Worm (Caenorhabditis elegans): ENCODE measurements around the gene D1086.11.
"Not testable (repeated sequence)": the region's sequence is repeated elsewhere in the genome, so short reads cannot be mapped to it uniquely, and the experiment has no call there.

The D1086.11 gene

DNA sequence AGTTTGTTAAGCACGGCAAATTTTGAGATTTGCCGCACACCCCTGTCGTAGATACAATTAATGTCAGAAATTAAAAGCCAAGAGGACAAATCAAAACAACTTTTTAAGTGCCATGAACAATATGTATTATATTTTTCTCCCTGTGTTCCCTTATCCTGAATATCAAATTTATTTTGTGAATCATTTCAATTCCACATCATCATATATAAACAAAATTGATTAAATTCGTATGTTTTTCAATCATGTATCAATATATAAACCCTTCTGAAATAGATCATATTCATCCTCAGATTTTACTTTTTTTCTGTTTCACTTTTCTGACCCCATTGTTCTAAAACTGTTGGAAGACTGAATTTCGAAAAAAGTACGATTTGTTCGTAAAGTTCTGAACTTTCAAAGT, at the start of gene D1086.11:
Gene D1086.11, plus strand, starts transcription at position 301 of the 400 bp plus-strand sequence.
- TF ChIP-seq ets-7 (tag; optimal IDR thresholded peaks at IDR 0.05) (no peak), scrt-1 (GFP tag; IDR thresholded peaks at IDR 0.05) (no peak), flt-1 (GFP tag; IDR thresholded peaks at IDR 0.05) (no peak), sea-1 (GFP tag; conservative IDR thresholded peaks at IDR 0.05) (no peak), pes-1 (GFP tag; IDR thresholded peaks at IDR 0.05) (no peak), tbx-11 (GFP tag; IDR thresholded peaks at IDR 0.05) (no peak), hmbx-1 (tag; optimal IDR thresholded peaks at IDR 0.05) (no peak), B0310.2 (tag; optimal IDR thresholded peaks at IDR 0.05) (no peak)

ce11 chrV:14026194-14026593, 48.1 kb upstream of the D1086.11 start, which contains the start of gene T08G5.2:
TSS of gene T08G5.2 (minus strand) at chrV:14026294.
- TF ChIP-seq F13C5.2 (tag; optimal IDR thresholded peaks at IDR 0.05) = no peak
- TF ChIP-seq tbx-11 (GFP tag; IDR thresholded peaks at IDR 0.05) = no peak
- TF ChIP-seq ets-7 (tag; optimal IDR thresholded peaks at IDR 0.05) = no peak
- no peak for TF ChIP-seq B0310.2 (tag; optimal IDR thresholded peaks at IDR 0.05)
- TF ChIP-seq ceh-36 (tag; optimal IDR thresholded peaks at IDR 0.05) = no peak
- no peak for TF ChIP-seq ceh-13 (GFP tag; optimal IDR thresholded peaks at IDR 0.05)
- TF ChIP-seq tra-4 (tag; optimal IDR thresholded peaks at IDR 0.05) = no peak
- no peak for TF ChIP-seq flt-1 (GFP tag; IDR thresholded peaks at IDR 0.05)
- TF ChIP-seq hmg-4 (GFP tag; optimal IDR thresholded peaks at IDR 0.05) = no peak
- no peak for TF ChIP-seq sea-1 (GFP tag; conservative IDR thresholded peaks at IDR 0.05)
- TF ChIP-seq tbx-37 (GFP tag; conservative IDR thresholded peaks at IDR 0.05) = no peak
- TF ChIP-seq aly-1 (tag; optimal IDR thresholded peaks at IDR 0.05) = no peak
- no peak for TF ChIP-seq scrt-1 (GFP tag; IDR thresholded peaks at IDR 0.05)
- no peak for TF ChIP-seq hmbx-1 (tag; optimal IDR thresholded peaks at IDR 0.05)
- TF ChIP-seq hnd-1 (tag; optimal IDR thresholded peaks at IDR 0.05) = no peak
- no peak for TF ChIP-seq ama-1 (optimal IDR thresholded peaks at IDR 0.05)
- TF ChIP-seq pes-1 (GFP tag; IDR thresholded peaks at IDR 0.05) = no peak

- TF ChIP-seq ceh-13 (GFP tag; optimal IDR thresholded peaks at IDR 0.05) (no peak), tbx-37 (GFP tag; conservative IDR thresholded peaks at IDR 0.05) (no peak), tra-4 (tag; optimal IDR thresholded peaks at IDR 0.05) (no peak), tbx-11 (GFP tag; IDR thresholded peaks at IDR 0.05) (no peak), hmg-4 (GFP tag; optimal IDR thresholded peaks at IDR 0.05) (no peak)
Measured at ce11 chrV:14027384-14027783, 46.9 kb upstream of the D1086.11 start, which contains the start of gene T08G5.3. TSS of gene T08G5.3 (minus strand) at chrV:14027484.

ce11 chrV:14028256-14028743, 46.0 kb upstream of the D1086.11 start:
- 0 out of 2 replicates have a peak, but pooled peaks have one; percentile 32 for TF ChIP-seq tbx-11 (GFP tag; IDR thresholded peaks at IDR 0.05)
- TF ChIP-seq ceh-13 (GFP tag; optimal IDR thresholded peaks at IDR 0.05) = no peak
- peak; percentile 2 for TF ChIP-seq B0310.2 (tag; optimal IDR thresholded peaks at IDR 0.05)
- TF ChIP-seq ama-1 (optimal IDR thresholded peaks at IDR 0.05) = peak; percentile 86
- TF ChIP-seq tra-4 (tag; optimal IDR thresholded peaks at IDR 0.05) = no peak
- TF ChIP-seq pes-1 (GFP tag; IDR thresholded peaks at IDR 0.05) = no peak
- no peak for TF ChIP-seq tbx-37 (GFP tag; conservative IDR thresholded peaks at IDR 0.05)
- no peak for TF ChIP-seq scrt-1 (GFP tag; IDR thresholded peaks at IDR 0.05)
- no peak for TF ChIP-seq hnd-1 (tag; optimal IDR thresholded peaks at IDR 0.05)
- TF ChIP-seq hmg-4 (GFP tag; optimal IDR thresholded peaks at IDR 0.05) = peak; percentile 41
- no peak for TF ChIP-seq ceh-36 (tag; optimal IDR thresholded peaks at IDR 0.05)
- peak; percentile 72; the same call in 1 of the 2 replicates for TF ChIP-seq sea-1 (GFP tag; conservative IDR thresholded peaks at IDR 0.05)
- TF ChIP-seq aly-1 (tag; optimal IDR thresholded peaks at IDR 0.05) = peak; percentile 36

- TF ChIP-seq ceh-13 (GFP tag; optimal IDR thresholded peaks at IDR 0.05) (no peak), hmg-4 (GFP tag; optimal IDR thresholded peaks at IDR 0.05) (no peak), pes-1 (GFP tag; IDR thresholded peaks at IDR 0.05) (no peak), aly-1 (tag; optimal IDR thresholded peaks at IDR 0.05) (no peak), tbx-37 (GFP tag; conservative IDR thresholded peaks at IDR 0.05) (no peak), hmbx-1 (tag; optimal IDR thresholded peaks at IDR 0.05) (no peak), F13C5.2 (tag; optimal IDR thresholded peaks at IDR 0.05) (no peak), B0310.2 (tag; optimal IDR thresholded peaks at IDR 0.05) (no peak), hnd-1 (tag; optimal IDR thresholded peaks at IDR 0.05) (no peak), ceh-36 (tag; optimal IDR thresholded peaks at IDR 0.05) (no peak), tra-4 (tag; optimal IDR thresholded peaks at IDR 0.05) (no peak), scrt-1 (GFP tag; IDR thresholded peaks at IDR 0.05) (no peak), ama-1 (optimal IDR thresholded peaks at IDR 0.05) (no peak), flt-1 (GFP tag; IDR thresholded peaks at IDR 0.05) (no peak), tbx-11 (GFP tag; IDR thresholded peaks at IDR 0.05) (no peak), ets-7 (tag; optimal IDR thresholded peaks at IDR 0.05) (no peak), sea-1 (GFP tag; conservative IDR thresholded peaks at IDR 0.05) (no peak)
Measured at ce11 chrV:14033649-14034048, 40.6 kb upstream of the D1086.11 start, which contains the start of gene ins-10. TSS of gene ins-10 (plus strand) at chrV:14033949.

DNA sequence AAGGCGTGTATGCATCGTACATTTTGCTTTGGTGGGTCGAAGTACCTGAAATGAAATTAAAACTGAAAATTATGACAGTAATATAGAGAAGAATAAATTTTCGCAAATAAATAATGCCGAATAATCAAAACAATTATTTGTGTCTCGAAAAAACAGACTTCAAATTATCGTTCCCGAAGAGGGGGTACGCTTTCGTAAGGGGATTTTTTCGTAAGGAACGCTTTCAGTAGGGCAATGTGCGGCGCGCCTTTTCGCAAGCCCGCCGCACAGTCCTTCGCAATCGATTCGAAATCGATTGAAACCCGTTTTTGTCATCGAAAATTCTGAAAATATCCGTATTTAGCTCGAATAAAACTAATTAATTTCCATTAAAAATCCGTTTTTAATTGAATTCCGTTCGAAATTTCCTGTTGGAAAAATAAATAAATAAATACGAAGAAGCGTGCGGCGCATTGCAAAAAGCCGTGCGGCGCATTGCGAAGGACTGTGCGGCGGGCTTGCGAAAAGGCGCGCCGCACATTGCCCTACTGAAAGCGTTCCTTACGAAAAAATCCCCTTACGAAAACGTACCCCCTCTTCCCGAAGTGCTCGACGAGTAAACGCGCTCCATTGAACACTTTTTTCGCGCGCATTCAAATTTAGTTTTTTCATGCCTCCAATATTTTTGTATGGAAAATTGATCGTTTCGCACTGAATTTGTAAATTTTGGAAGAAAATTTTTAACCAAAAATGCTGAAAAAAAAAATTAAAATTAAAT, 35.8 kb upstream of the D1086.11 start, which contains the start of gene vps-39:
Gene vps-39, minus strand, starts transcription at position 51 of the 757 bp plus-strand sequence.
- peak; percentile 79; the same call in 1 of the 2 replicates for TF ChIP-seq pes-1 (GFP tag; IDR thresholded peaks at IDR 0.05)
- TF ChIP-seq sea-1 (GFP tag; conservative IDR thresholded peaks at IDR 0.05) = peak; percentile 77
- TF ChIP-seq tbx-37 (GFP tag; conservative IDR thresholded peaks at IDR 0.05) = peak; percentile 58; the same call in 1 of the 2 replicates
- peak; percentile 50; the same call in 1 of the 2 replicates for TF ChIP-seq scrt-1 (GFP tag; IDR thresholded peaks at IDR 0.05)
- TF ChIP-seq flt-1 (GFP tag; IDR thresholded peaks at IDR 0.05) = 0 out of 2 replicates have a peak, but pooled peaks have one; percentile 6
- peak; percentile 17 for TF ChIP-seq hmg-4 (GFP tag; optimal IDR thresholded peaks at IDR 0.05)

ce11 chrV:14049274-14049673, 25.0 kb upstream of the D1086.11 start, which contains the start of gene F58D12.1:
TSS of gene F58D12.1 (plus strand) at chrV:14049574.
- TF ChIP-seq hnd-1 (tag; optimal IDR thresholded peaks at IDR 0.05); tbx-37 (GFP tag; conservative IDR thresholded peaks at IDR 0.05); aly-1 (tag; optimal IDR thresholded peaks at IDR 0.05): not testable (repeated sequence)

All from whole organism, early embryonic.